Worm (Caenorhabditis elegans) whole organism, L1 larva: Measurements from ENCODE around the gene mtl-1.

ENCODE experiments used
- C16A3.4 ChIP-seq: fragments of 150-350 bp; optimal IDR thresholded peaks from 2 replicates; lab custom pipeline; 2014; ENCODE audit warnings: missing biosample characterization, missing genetic modification characterization
- C34B4.2 ChIP-seq: sonication (generic microtip); optimal IDR thresholded peaks from 2 replicates; lab custom pipeline; 2017; ENCODE audit warnings: mild to moderate bottlenecking, missing genetic modification characterization, missing compliant biosample characterization
- ceh-82 ChIP-seq, 3 experiments: fragments of 150-350 bp in 1 of 3; sonication (generic microtip) in 2 of 3; optimal IDR thresholded peaks; 2 replicates each; lab custom pipeline; 2014 to 2017; ENCODE audit warnings: missing biosample characterization in 3 of 3, missing genetic modification characterization in 3 of 3
- ces-1 ChIP-seq: fragments of 150-350 bp; optimal IDR thresholded peaks from 2 replicates; lab custom pipeline; 2014; ENCODE audit warnings: missing biosample characterization, missing genetic modification reagents, missing genetic modification characterization
- dsc-1 ChIP-seq: sonication (generic microtip); optimal IDR thresholded peaks from 2 replicates; lab custom pipeline; 2016; ENCODE audit warnings: mild to moderate bottlenecking, missing genetic modification characterization, missing compliant biosample characterization
- egl-27 ChIP-seq, 2 experiments: fragments of 150-350 bp in 1 of 2; sonication (generic microtip); optimal IDR thresholded peaks; 3 replicates each; lab custom pipeline; 2017 to 2018; ENCODE audit warnings: missing biosample characterization in 2 of 2, missing genetic modification characterization in 2 of 2, missing genetic modification reagents in 2 of 2
- lin-15B ChIP-seq: fragments of 150-350 bp; sonication (generic microtip); optimal IDR thresholded peaks from 3 replicates; lab custom pipeline; 2014; ENCODE audit warnings: missing biosample characterization, missing genetic modification characterization
- lir-3 ChIP-seq: sonication (generic microtip); optimal IDR thresholded peaks from 2 replicates; lab custom pipeline; 2016; ENCODE audit warnings: mild to moderate bottlenecking, missing genetic modification characterization, moderate library complexity, missing compliant biosample characterization; ENCODE audit not compliant: poor library complexity
- lsy-2 ChIP-seq, 2 experiments: fragments of 150-350 bp; optimal IDR thresholded peaks; 2 replicates each; lab custom pipeline; 2014; ENCODE audit warnings: missing biosample characterization in 2 of 2, missing genetic modification characterization in 2 of 2
- mef-2 ChIP-seq: fragments of 150-350 bp; optimal IDR thresholded peaks from 2 replicates; lab custom pipeline; 2014; ENCODE audit warnings: missing biosample characterization, missing genetic modification characterization
- nhr-77 ChIP-seq: fragments of 150-350 bp; optimal IDR thresholded peaks from 2 replicates; lab custom pipeline; 2014; ENCODE audit warnings: missing biosample characterization, missing genetic modification characterization
- swsn-7 ChIP-seq: sonication (generic microtip); optimal IDR thresholded peaks from 2 replicates; lab custom pipeline; 2016; ENCODE audit warnings: missing genetic modification characterization, missing compliant biosample characterization
- unc-62 ChIP-seq: fragments of 150-350 bp; optimal IDR thresholded peaks from 2 replicates; lab custom pipeline; 2014; ENCODE audit warnings: missing biosample characterization, missing genetic modification reagents, missing genetic modification characterization

DNA sequence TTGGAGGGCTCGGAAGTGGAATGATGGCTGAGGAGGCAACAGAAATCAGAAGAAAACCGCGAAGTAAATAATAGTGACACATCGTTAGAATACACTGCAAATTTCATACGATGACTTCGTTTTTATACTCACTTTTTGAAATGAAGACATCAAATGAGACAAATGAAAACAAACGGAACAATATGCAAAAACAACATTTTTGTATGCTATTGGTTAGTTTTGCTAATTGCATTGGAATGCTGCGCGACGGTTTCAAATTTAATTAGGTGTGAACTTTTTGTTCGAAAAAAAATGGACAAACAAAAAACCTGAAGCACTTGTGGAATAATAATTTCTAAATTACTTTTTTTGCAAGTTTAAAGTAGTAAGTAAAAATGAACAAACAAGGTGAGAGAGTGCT is 41.3 kb upstream of the mtl-1 start, which contains the start of gene grl-8:
- no peak for TF ChIP-seq ces-1
- no peak for TF ChIP-seq lir-3
- TF ChIP-seq nhr-77 (tag; lab: Kevin White, UChicago): no peak
- no peak for TF ChIP-seq unc-62 (GFP tag; lab: Kevin White, UChicago)
- no peak for TF ChIP-seq mef-2 (tag; lab: Kevin White, UChicago)
- TF ChIP-seq C34B4.2 (tag; lab: Kevin White, UChicago): no peak
- TF ChIP-seq lsy-2 (tag; optimal IDR thresholded peaks at IDR 0.05; lab: Kevin White, UChicago): no peak
- TF ChIP-seq ceh-82 (tag; optimal IDR thresholded peaks at IDR 0.05; lab: Kevin White, UChicago): no peak
- TF ChIP-seq egl-27 (tag; optimal IDR thresholded peaks at IDR 0.05; lab: Kevin White, UChicago): no peak
- TF ChIP-seq C16A3.4 (tag; lab: Kevin White, UChicago): no peak
- TF ChIP-seq swsn-7: no peak
- TF ChIP-seq lin-15B (tag; lab: Kevin White, UChicago): no peak
- TF ChIP-seq dsc-1: no peak
